Fruit fly (Drosophila melanogaster): Measurements from ENCODE around the gene CG7694.
A peak's percentile ranks its signal among the peaks of the same experiment; 100 is the strongest.

Gene CG7694

DNA sequence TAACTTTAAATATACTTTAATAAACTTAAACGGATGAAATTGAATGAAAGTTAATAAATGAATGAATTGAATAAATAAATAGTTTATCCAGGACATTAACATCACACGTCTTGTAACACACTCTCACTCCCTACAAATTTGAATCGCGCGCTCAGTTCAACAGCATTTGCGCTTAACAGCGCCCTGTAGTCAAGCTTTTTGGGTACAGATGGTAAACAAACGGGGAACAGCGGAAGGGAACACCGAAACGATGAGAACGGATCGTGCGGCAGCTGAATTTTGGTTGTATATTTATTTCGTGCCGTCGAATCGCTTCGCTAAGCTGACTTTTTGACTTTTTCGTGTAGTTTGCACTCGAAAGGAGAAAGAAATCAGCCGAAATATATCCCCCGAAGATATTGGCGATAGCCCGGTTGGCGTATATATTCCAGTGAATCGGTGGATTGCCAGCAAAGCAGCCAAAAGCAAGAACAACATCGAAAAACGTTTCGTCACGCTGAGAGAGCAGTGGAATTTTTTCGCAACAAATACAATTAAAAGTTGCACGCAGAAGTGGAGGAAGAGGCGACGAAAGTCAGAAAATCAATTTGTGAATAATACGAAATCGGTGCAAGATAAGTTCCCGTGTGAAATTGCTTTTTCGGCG lies at the start of gene CG7694, which contains the start of gene fray:
Gene CG7694, plus strand, starts transcription at position 247 of the 646 bp plus-strand sequence.
Gene fray, plus strand, starts transcription at position 247 of the 646 bp plus-strand sequence.
- TF ChIP-seq Eip78C (GFP tag) (peak; percentile 59), CG3032 (tag; optimal IDR thresholded peaks at IDR 0.05) (no peak), achi (GFP tag; optimal IDR thresholded peaks at IDR 0.05) (no peak), CG4318 (GFP tag; optimal IDR thresholded peaks at IDR 0.05) (no peak), fkh (GFP tag; optimal IDR thresholded peaks at IDR 0.05) (peak; percentile 95)

DNA sequence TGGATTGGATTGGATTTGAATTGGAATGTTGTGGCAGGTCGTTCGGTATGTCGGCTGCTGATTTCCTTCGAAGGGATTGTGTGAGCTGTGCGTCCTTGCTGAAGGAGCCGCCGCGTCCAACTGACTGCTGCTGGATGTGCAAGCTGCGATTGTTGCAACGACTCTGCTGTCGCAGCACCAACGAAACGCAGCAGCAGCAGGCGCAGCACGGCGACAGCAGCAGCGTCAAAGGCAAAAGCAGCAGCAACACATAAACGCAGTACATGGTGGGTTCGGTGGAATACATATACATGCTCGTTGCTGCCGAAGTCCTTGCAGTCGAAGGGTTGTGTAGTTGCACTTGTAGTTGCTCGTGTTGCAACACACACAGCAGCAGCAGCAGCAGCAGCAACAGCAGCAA lies 27.4 kb upstream of the CG7694 start, which contains the start of gene fru:
Gene fru, minus strand, starts transcription at position 101 of the 400 bp plus-strand sequence.
- TF ChIP-seq Met (GFP tag; optimal IDR thresholded peaks at IDR 0.05) (no peak), CG8119 (GFP tag; IDR thresholded peaks at IDR 0.05) (no peak), Hr4 (GFP tag; optimal IDR thresholded peaks at IDR 0.05) (no peak), dsx (GFP tag; optimal IDR thresholded peaks at IDR 0.05; ENCODE audit: poor library complexity, severe bottlenecking) (no peak), CG15336 (GFP tag; IDR thresholded peaks at IDR 0.05) (no peak), Ets96B (tag; optimal IDR thresholded peaks at IDR 0.05) (no peak), Sox15 (GFP tag; optimal IDR thresholded peaks at IDR 0.05) (no peak)

DNA sequence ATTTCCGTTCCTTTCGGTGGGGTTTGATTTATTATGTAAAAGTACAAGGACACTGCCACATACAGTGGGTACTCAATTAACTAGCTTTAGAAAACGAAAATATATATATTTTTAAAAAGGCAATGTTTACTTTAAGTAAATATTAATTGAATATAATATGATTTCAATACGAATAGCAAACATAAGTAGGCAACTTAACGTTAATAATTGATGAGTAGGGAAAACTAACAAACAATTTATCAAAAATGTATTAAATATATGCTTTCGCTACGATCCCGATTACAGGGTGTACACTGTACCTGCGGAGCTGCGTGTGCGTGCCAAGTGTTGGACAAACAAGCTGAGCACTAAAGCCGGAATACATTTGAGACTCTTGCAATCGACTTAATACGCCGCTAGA lies 26.7 kb upstream of the CG7694 start:
- TF ChIP-seq spab (GFP tag; optimal IDR thresholded peaks at IDR 0.05) (no peak), CG6276 (GFP tag; optimal IDR thresholded peaks at IDR 0.05) (no peak), Sox15 (GFP tag; optimal IDR thresholded peaks at IDR 0.05) (no peak), Eip75B (GFP tag; optimal IDR thresholded peaks at IDR 0.05) (no peak), CG4318 (GFP tag; optimal IDR thresholded peaks at IDR 0.05) (no peak), Eip78C (GFP tag) (no peak), CG16779 (tag; optimal IDR thresholded peaks at IDR 0.05) (no peak), CG8119 (GFP tag; IDR thresholded peaks at IDR 0.05) (no peak), Ets96B (tag; optimal IDR thresholded peaks at IDR 0.05) (no peak), CG32006 (GFP tag; optimal IDR thresholded peaks at IDR 0.05) (no peak), dac (GFP tag; optimal IDR thresholded peaks at IDR 0.05) (no peak), Hr39 (GFP tag; optimal IDR thresholded peaks at IDR 0.05) (no peak), OdsH (GFP tag; optimal IDR thresholded peaks at IDR 0.05) (no peak)

DNA sequence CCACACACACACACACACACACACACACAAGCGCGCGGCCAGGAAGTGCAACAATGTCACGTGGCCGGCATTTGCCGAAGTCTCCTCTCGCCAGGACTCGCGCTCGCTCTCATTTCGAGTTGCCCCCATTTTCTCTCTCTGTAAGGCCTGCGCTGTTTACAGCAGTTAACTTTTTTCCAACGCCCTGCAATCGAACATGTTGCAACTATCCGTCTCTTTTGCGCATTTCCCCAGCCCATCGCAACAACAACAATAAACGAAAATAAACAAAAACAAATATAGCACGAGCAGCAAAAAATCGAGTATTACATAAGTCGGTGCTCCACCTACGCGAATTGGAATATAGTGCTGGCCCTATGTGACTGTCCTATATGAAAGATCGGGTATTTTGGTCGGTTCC lies 25.9 kb upstream of the CG7694 start:
- TF ChIP-seq net (GFP tag; optimal IDR thresholded peaks at IDR 0.05) (no peak), CG8119 (GFP tag; IDR thresholded peaks at IDR 0.05) (no peak), pdm3 (GFP tag; optimal IDR thresholded peaks at IDR 0.05) (no peak), CG3919 (GFP tag; optimal IDR thresholded peaks at IDR 0.05) (no peak), CG10631 (GFP tag; optimal IDR thresholded peaks at IDR 0.05) (no peak), Sox15 (GFP tag; optimal IDR thresholded peaks at IDR 0.05) (no peak), fd85E (GFP tag; optimal IDR thresholded peaks at IDR 0.05) (no peak), CG16779 (tag; optimal IDR thresholded peaks at IDR 0.05) (no peak)

DNA sequence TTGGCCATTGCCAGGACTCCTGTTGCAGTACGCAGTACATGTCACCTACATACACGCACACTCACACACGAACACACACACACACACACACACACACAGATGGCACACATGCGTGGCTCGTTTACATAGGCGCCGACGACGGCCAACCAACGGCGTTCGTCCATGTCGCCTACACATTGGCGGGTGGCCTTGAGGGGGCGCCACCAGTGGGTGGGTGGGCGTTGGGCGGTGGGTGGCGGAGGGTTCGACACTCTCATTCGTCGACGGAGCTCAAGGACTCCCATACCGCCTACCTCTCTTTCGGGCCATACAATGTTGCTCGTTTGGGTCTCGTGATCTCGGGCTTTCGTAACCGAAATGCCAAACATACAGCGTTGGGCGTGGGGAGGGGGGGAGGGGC lies 24.1 kb upstream of the CG7694 start:
- TF ChIP-seq salr (GFP tag; optimal IDR thresholded peaks at IDR 0.05): no peak
- TF ChIP-seq Hr38 (GFP tag; optimal IDR thresholded peaks at IDR 0.05): no peak
- TF ChIP-seq pdm3 (GFP tag; optimal IDR thresholded peaks at IDR 0.05): no peak
- TF ChIP-seq CG11902 (GFP tag; optimal IDR thresholded peaks at IDR 0.05): no peak
- no peak for TF ChIP-seq CG6854 (GFP tag; optimal IDR thresholded peaks at IDR 0.05)
- no peak for TF ChIP-seq CG8319 (GFP tag; optimal IDR thresholded peaks at IDR 0.05)
- no peak for TF ChIP-seq CG8632 (GFP tag; optimal IDR thresholded peaks at IDR 0.05)
- no peak for TF ChIP-seq CG9139 (GFP tag; optimal IDR thresholded peaks at IDR 0.05)
- TF ChIP-seq Lpt (GFP tag; optimal IDR thresholded peaks at IDR 0.05): no peak
- no peak for TF ChIP-seq net (GFP tag; optimal IDR thresholded peaks at IDR 0.05)
- TF ChIP-seq topi (GFP tag; optimal IDR thresholded peaks at IDR 0.05): no peak

All from whole organism, prepupa.